Worm (Caenorhabditis elegans) whole organism, late embryonic: Measurements from ENCODE around the gene mltn-6.

Experiments used
- ama-1 ChIP-seq: fragments of 150-350 bp; optimal IDR thresholded peaks from 2 replicates; lab custom pipeline; 2014
- ceh-18 ChIP-seq: sonication (generic microtip); optimal IDR thresholded peaks from 2 replicates; lab custom pipeline; 2016; ENCODE audit warnings: missing genetic modification characterization, missing compliant biosample characterization
- fkh-10 ChIP-seq: fragments of 150-350 bp; optimal IDR thresholded peaks from 2 replicates; lab custom pipeline; 2014; ENCODE audit warnings: missing biosample characterization, missing genetic modification reagents, missing genetic modification characterization
- pha-4 ChIP-seq: fragments of 150-350 bp; optimal IDR thresholded peaks from 2 replicates; lab custom pipeline; 2018; ENCODE audit warnings: missing biosample characterization, missing genetic modification reagents, missing genetic modification characterization
- sox-4 ChIP-seq: sonication (generic microtip); optimal IDR thresholded peaks from 2 replicates; lab custom pipeline; 2017; ENCODE audit warnings: mild to moderate bottlenecking, missing genetic modification characterization, inconsistent platforms, missing compliant biosample characterization
- tbx-2 ChIP-seq: sonication (generic microtip); optimal IDR thresholded peaks from 2 replicates; lab custom pipeline; 2016; ENCODE audit warnings: missing genetic modification characterization, missing compliant biosample characterization
- tbx-7 ChIP-seq: sonication (generic microtip); optimal IDR thresholded peaks from 2 replicates; lab custom pipeline; 2016; ENCODE audit warnings: missing genotype, missing genetic modification characterization, missing compliant biosample characterization
- zip-5 ChIP-seq: sonication (generic microtip); optimal IDR thresholded peaks from 2 replicates; lab custom pipeline; 2016; ENCODE audit warnings: missing genetic modification characterization, missing compliant biosample characterization

- TF ChIP-seq tbx-2 (tag; lab: Kevin White, UChicago) (no peak), sox-4 (no peak), pha-4 (tag; lab: Kevin White, UChicago) (no peak), ama-1 (lab: Kevin White, UChicago) (no peak), fkh-10 (GFP tag; lab: Kevin White, UChicago) (no peak), tbx-7 (no peak), ceh-18 (tag; lab: Kevin White, UChicago) (no peak), zip-5 (tag; lab: Kevin White, UChicago) (no peak)
Measured at ce11 chrV:343546-343945, 21.2 kb upstream of the mltn-6 start.
